Worm (Caenorhabditis elegans) whole organism, midembryonic: ENCODE data around the gene taf-6.2.

Experiments used
- T22C8.4 ChIP-seq: fragments of 200-800 bp; sonication (Bioruptor generic); IDR thresholded peaks from 2 replicates; pipeline ENCODE4 v1.3.6; 2022; ENCODE audit warnings: missing genetic modification characterization, missing compliant biosample characterization
- cog-1 ChIP-seq: sonication (generic microtip); optimal IDR thresholded peaks from 2 replicates; lab custom pipeline; 2016; ENCODE audit warnings: missing genetic modification characterization, missing compliant biosample characterization
- flt-1 ChIP-seq: fragments of 200-800 bp; sonication (Bioruptor generic); IDR thresholded peaks from 2 replicates; pipeline ENCODE4 v1.3.6; 2022; ENCODE audit warnings: missing genetic modification characterization, missing compliant biosample characterization
- klf-2 ChIP-seq: fragments of 200-800 bp; sonication (Bioruptor generic); conservative IDR thresholded peaks from 2 replicates; pipeline ENCODE4 v1.3.6; 2022; ENCODE audit warnings: missing genetic modification reagents, missing genetic modification characterization, missing compliant biosample characterization
- med-1 ChIP-seq: sonication (generic microtip); optimal IDR thresholded peaks from 2 replicates; lab custom pipeline; 2017; ENCODE audit warnings: missing genetic modification characterization, mild to moderate bottlenecking, missing compliant biosample characterization, antibody characterized with exemption, missing genetic modification reagents; ENCODE audit not compliant: insufficient read depth
- ref-1 ChIP-seq: fragments of 200-800 bp; sonication (Bioruptor generic); conservative IDR thresholded peaks from 2 replicates; pipeline ENCODE4 v1.3.6; 2022; ENCODE audit warnings: missing genetic modification reagents, missing genetic modification characterization, missing compliant biosample characterization
- tab-1 ChIP-seq: fragments of 200-800 bp; sonication (Bioruptor generic); IDR thresholded peaks from 2 replicates; pipeline ENCODE4 v1.3.6; 2022; ENCODE audit warnings: missing genetic modification characterization, missing compliant biosample characterization
- ztf-23 ChIP-seq: fragments of 200-800 bp; sonication (Bioruptor generic); IDR thresholded peaks from 2 replicates; pipeline ENCODE4 v1.3.6; 2022; ENCODE audit warnings: missing genetic modification reagents, missing genetic modification characterization, missing compliant biosample characterization
- ztf-29 ChIP-seq: fragments of 200-800 bp; sonication (Bioruptor generic); IDR thresholded peaks from 2 replicates; pipeline ENCODE4 v1.3.6; 2022; ENCODE audit warnings: missing genetic modification reagents, missing genetic modification characterization, missing compliant biosample characterization

DNA sequence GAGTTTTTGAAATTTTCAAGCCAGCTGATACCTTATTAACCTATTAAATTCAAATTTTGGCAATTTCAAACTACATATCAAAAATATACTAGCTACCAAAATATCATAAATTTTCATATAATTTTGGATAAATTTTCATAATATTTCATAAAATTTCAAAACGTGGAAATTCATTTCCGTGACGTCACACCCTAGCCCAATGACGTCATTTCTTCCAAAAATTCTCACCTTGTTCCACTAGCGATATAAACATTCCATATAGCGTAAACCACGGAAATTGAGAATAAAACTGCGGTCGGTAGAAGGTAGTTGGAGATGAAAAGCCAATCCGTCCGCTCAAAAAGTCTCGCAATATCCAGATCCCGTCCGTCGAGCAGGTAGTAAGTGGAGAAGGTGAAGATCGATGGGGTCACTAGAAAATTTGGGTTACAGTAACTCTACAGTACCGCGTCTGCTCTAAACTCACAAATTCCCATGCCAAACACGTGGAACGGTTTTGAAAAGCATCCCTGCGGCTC is 33.4 kb downstream of the taf-6.2 start:
- TF ChIP-seq flt-1 (GFP tag; lab: Robert Waterston, UW) (no peak), ref-1 (GFP tag; lab: Robert Waterston, UW) (no peak), klf-2 (GFP tag; lab: Robert Waterston, UW) (no peak), ztf-23 (no peak), med-1 (GFP tag; lab: Kevin White, UChicago) (no peak), tab-1 (GFP tag; lab: Robert Waterston, UW) (no peak), cog-1 (tag; lab: Kevin White, UChicago) (no peak), T22C8.4 (no peak), ztf-29 (GFP tag; lab: Robert Waterston, UW) (no peak)
